Fruit fly (Drosophila melanogaster): ENCODE data around the gene Ilp6.

Gene Ilp6

dm6 chrX:2301613-2302522 is 32.6 kb downstream of the Ilp6 start (continued):
- peak; percentile 73 for TF ChIP-seq Hr39 (GFP tag; optimal IDR thresholded peaks at IDR 0.05)
- TF ChIP-seq dac (GFP tag; optimal IDR thresholded peaks at IDR 0.05) = peak; percentile 47
- TF ChIP-seq Lpt (GFP tag; optimal IDR thresholded peaks at IDR 0.05) = peak; percentile 62
- peak; percentile 68 for TF ChIP-seq acj6 (GFP tag; optimal IDR thresholded peaks at IDR 0.05)
- TF ChIP-seq CG3032 (tag; optimal IDR thresholded peaks at IDR 0.05) = peak; percentile 58
- TF ChIP-seq Sox14 (GFP tag; optimal IDR thresholded peaks at IDR 0.05) = peak; percentile 65
- TF ChIP-seq CG1621 (tag; optimal IDR thresholded peaks at IDR 0.05) = peak; percentile 62
- peak; percentile 62 for TF ChIP-seq OdsH (GFP tag; optimal IDR thresholded peaks at IDR 0.05)
- peak in 1 of 2 experiments; percentile 15 for TF ChIP-seq ss (GFP tag; optimal IDR thresholded peaks at IDR 0.05)
- peak; percentile 66; the same call in 1 of the 2 replicates for TF ChIP-seq Gug (GFP tag; IDR thresholded peaks at IDR 0.05)
- peak; percentile 75 for TF ChIP-seq CG6792 (GFP tag; optimal IDR thresholded peaks at IDR 0.05)
- peak; percentile 66 for TF ChIP-seq CG7368 (GFP tag; optimal IDR thresholded peaks at IDR 0.05)
- TF ChIP-seq CG10669 (GFP tag; optimal IDR thresholded peaks at IDR 0.05) = peak; percentile 64
- TF ChIP-seq Hr4 (GFP tag; optimal IDR thresholded peaks at IDR 0.05) = peak; percentile 72
- peak; percentile 73 for TF ChIP-seq Met (GFP tag; optimal IDR thresholded peaks at IDR 0.05)
- peak; percentile 33 for TF ChIP-seq fkh (GFP tag; optimal IDR thresholded peaks at IDR 0.05)
- TF ChIP-seq spab (GFP tag; optimal IDR thresholded peaks at IDR 0.05) = peak; percentile 40
- peak; percentile 64 for TF ChIP-seq CG10631 (GFP tag; optimal IDR thresholded peaks at IDR 0.05)
- TF ChIP-seq CG9139 (GFP tag; optimal IDR thresholded peaks at IDR 0.05) = no peak
- no peak for TF ChIP-seq vri (GFP tag; optimal IDR thresholded peaks at IDR 0.05)
- peak; percentile 49 for TF ChIP-seq CG8319 (GFP tag; optimal IDR thresholded peaks at IDR 0.05)
- no peak for TF ChIP-seq Hr38 (GFP tag; optimal IDR thresholded peaks at IDR 0.05)
- TF ChIP-seq Ets21C (GFP tag; optimal IDR thresholded peaks at IDR 0.05) = peak; percentile 58
- TF ChIP-seq fd85E (GFP tag; optimal IDR thresholded peaks at IDR 0.05) = no peak
- TF ChIP-seq CG11294 (GFP tag; IDR thresholded peaks at IDR 0.05) = peak; percentile 51; the same call in 1 of the 2 replicates
- peak; percentile 63 for TF ChIP-seq achi (GFP tag; optimal IDR thresholded peaks at IDR 0.05)
- TF ChIP-seq net (GFP tag; optimal IDR thresholded peaks at IDR 0.05) = peak; percentile 73
- TF ChIP-seq CG6808 (GFP tag; optimal IDR thresholded peaks at IDR 0.05) = peak; percentile 68
- peak; percentile 91 for TF ChIP-seq Eip78C (GFP tag)

DNA sequence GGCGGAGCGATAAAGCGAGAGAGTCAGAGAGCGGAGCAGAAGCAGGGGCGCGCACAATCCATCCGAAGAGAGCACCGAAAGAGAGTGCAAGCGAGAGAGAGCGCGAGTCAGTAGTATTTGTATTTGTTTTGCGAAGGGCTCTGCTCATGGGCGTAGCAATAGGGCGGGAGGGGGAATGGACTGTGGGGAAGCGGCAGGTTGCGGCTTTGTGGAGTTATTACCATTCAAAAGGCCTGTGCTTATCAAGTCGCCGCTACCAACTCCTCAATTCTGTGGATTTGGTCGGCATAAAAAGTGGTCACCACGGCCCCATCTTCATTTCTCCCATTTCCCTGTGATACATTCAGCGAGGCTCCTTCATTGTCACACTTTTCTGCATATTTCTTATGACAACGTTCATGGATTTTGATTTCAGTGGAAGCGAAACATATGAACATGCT is 33.4 kb downstream of the Ilp6 start:
- peak; percentile 31 to 55 for TF ChIP-seq salr (GFP tag; optimal IDR thresholded peaks at IDR 0.05)
- peak; percentile 56 for TF ChIP-seq cyc (GFP tag; optimal IDR thresholded peaks at IDR 0.05)
- TF ChIP-seq dac (GFP tag; optimal IDR thresholded peaks at IDR 0.05) = peak; percentile 40
- TF ChIP-seq CG8319 (GFP tag; optimal IDR thresholded peaks at IDR 0.05) = peak; percentile 65
- TF ChIP-seq CG32006 (GFP tag; optimal IDR thresholded peaks at IDR 0.05) = peak; percentile 66
- TF ChIP-seq CG4318 (GFP tag; optimal IDR thresholded peaks at IDR 0.05) = peak; percentile 46
- TF ChIP-seq eg (GFP tag; IDR thresholded peaks at IDR 0.05) = no peak
- TF ChIP-seq acj6 (GFP tag; optimal IDR thresholded peaks at IDR 0.05) = peak; percentile 76
- peak; percentile 30 for TF ChIP-seq Sox102F (GFP tag; optimal IDR thresholded peaks at IDR 0.05)
- TF ChIP-seq CG16779 (tag; optimal IDR thresholded peaks at IDR 0.05) = peak; percentile 38
- peak; percentile 27 for TF ChIP-seq Smox (GFP tag; optimal IDR thresholded peaks at IDR 0.05)
- TF ChIP-seq CG6808 (GFP tag; optimal IDR thresholded peaks at IDR 0.05) = peak; percentile 56
- TF ChIP-seq topi (GFP tag; optimal IDR thresholded peaks at IDR 0.05) = peak; percentile 43
- TF ChIP-seq Hr39 (GFP tag; optimal IDR thresholded peaks at IDR 0.05) = peak; percentile 71
- peak; percentile 77 for TF ChIP-seq Sox15 (GFP tag; optimal IDR thresholded peaks at IDR 0.05)
- peak; percentile 63 for TF ChIP-seq CG6163 (GFP tag; IDR thresholded peaks at IDR 0.05)
- TF ChIP-seq Eip75B (GFP tag; optimal IDR thresholded peaks at IDR 0.05) = peak; percentile 21
- TF ChIP-seq CG11762 (GFP tag; optimal IDR thresholded peaks at IDR 0.05; ENCODE audit: insufficient read depth) = peak; percentile 58
- TF ChIP-seq CG9139 (GFP tag; optimal IDR thresholded peaks at IDR 0.05) = peak; percentile 48
- peak; percentile 64 for TF ChIP-seq CG10631 (GFP tag; optimal IDR thresholded peaks at IDR 0.05)
- peak; percentile 69 for TF ChIP-seq CG8632 (GFP tag; optimal IDR thresholded peaks at IDR 0.05)
- peak; percentile 47; the same call in 1 of the 3 replicates for TF ChIP-seq CG8119 (GFP tag; IDR thresholded peaks at IDR 0.05)
- peak; percentile 56 for TF ChIP-seq Eip78C (GFP tag)
- peak; percentile 68 for TF ChIP-seq CG11294 (GFP tag; IDR thresholded peaks at IDR 0.05)
- peak; percentile 67 for TF ChIP-seq CG31627 (GFP tag; optimal IDR thresholded peaks at IDR 0.05)
- peak; percentile 60 for TF ChIP-seq CG34406 (GFP tag; optimal IDR thresholded peaks at IDR 0.05)
- peak; percentile 9 for TF ChIP-seq Sox14 (GFP tag; optimal IDR thresholded peaks at IDR 0.05)
- TF ChIP-seq CG1621 (tag; optimal IDR thresholded peaks at IDR 0.05) = peak; percentile 67
- TF ChIP-seq Hr38 (GFP tag; optimal IDR thresholded peaks at IDR 0.05) = no peak
- TF ChIP-seq lz (GFP tag; optimal IDR thresholded peaks at IDR 0.05) = peak; percentile 67
- TF ChIP-seq Met (GFP tag; optimal IDR thresholded peaks at IDR 0.05) = peak; percentile 63
- TF ChIP-seq net (GFP tag; optimal IDR thresholded peaks at IDR 0.05) = peak; percentile 47
